Fruit fly (Drosophila melanogaster): ENCODE results near the gene Ubc87F.

DNA sequence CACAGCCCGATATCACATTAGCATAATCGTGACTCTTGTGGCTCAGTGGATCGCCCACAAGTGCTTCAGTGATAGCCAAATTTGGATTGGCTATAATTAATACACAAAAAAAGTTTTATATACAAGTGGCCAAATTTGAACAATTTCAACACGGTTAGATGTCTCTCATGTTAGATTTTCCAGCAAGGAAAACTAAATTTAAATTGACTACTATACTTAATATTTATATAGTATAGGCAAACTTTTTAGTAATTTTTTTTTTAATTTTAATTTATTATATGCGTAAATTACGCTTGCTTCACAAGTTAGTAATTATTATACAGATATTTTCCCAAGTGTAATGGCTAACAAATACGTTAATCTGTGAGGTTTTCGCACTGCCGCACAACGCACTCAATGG lies 47.0 kb upstream of the Ubc87F start:
- TF ChIP-seq Myc (optimal IDR thresholded peaks at IDR 0.05): no peak
- TF ChIP-seq psq (optimal IDR thresholded peaks at IDR 0.05): no peak
- TF ChIP-seq ttk (optimal IDR thresholded peaks at IDR 0.05): no peak
- no peak for TF ChIP-seq Sin3A (optimal IDR thresholded peaks at IDR 0.05)

All from Kc167 (cell line).